Fruit fly (Drosophila melanogaster): Measurements from ENCODE around the gene Abp1.

The Abp1 gene

dm6 chr3L:13476566-13477452 lies 9.3 kb downstream of the Abp1 start (continued):
- TF ChIP-seq PHDP (tag; optimal IDR thresholded peaks at IDR 0.05) (peak; percentile 93), CG15601 (tag; optimal IDR thresholded peaks at IDR 0.05) (peak; percentile 87), CG4707 (GFP tag; optimal IDR thresholded peaks at IDR 0.05) (peak; percentile 59), CG7839 (tag; optimal IDR thresholded peaks at IDR 0.05) (peak; percentile 93), al (GFP tag; IDR thresholded peaks at IDR 0.05) (peak; percentile 88), tio (GFP tag; optimal IDR thresholded peaks at IDR 0.05) (peak; percentile 90), slbo (GFP tag; IDR thresholded peaks at IDR 0.05) (peak; percentile 88), CG31441 (GFP tag; IDR thresholded peaks at IDR 0.05) (peak; percentile 92), CG3407 (GFP tag; optimal IDR thresholded peaks at IDR 0.05) (peak; percentile 76), klu (GFP tag; IDR thresholded peaks at IDR 0.05) (peak; percentile 83), hb (GFP tag; IDR thresholded peaks at IDR 0.05; ENCODE audit: partially characterized antibody) (no peak), CG15073 (GFP tag; optimal IDR thresholded peaks at IDR 0.05) (peak; percentile 44), CG17385 (GFP tag; optimal IDR thresholded peaks at IDR 0.05) (peak; percentile 82), pfk (GFP tag; optimal IDR thresholded peaks at IDR 0.05) (no peak), tgo (GFP tag; IDR thresholded peaks at IDR 0.05) (peak; percentile 89), CG2875 (GFP tag; optimal IDR thresholded peaks at IDR 0.05) (peak; percentile 80), Dfd (GFP tag; optimal IDR thresholded peaks at IDR 0.05) (no peak), bigmax (GFP tag; optimal IDR thresholded peaks at IDR 0.05) (no peak), lab (GFP tag; optimal IDR thresholded peaks at IDR 0.05) (peak; percentile 93), Hsf (GFP tag; optimal IDR thresholded peaks at IDR 0.05) (peak; percentile 74), jing (GFP tag; optimal IDR thresholded peaks at IDR 0.05) (peak; percentile 80), CG11695 (GFP tag; IDR thresholded peaks at IDR 0.05) (peak; percentile 89), MESR4 (GFP tag; optimal IDR thresholded peaks at IDR 0.05) (no peak), gcm2 (GFP tag; optimal IDR thresholded peaks at IDR 0.05) (peak; percentile 13), btn (GFP tag; optimal IDR thresholded peaks at IDR 0.05) (no peak), GATAe (GFP tag; conservative IDR thresholded peaks at IDR 0.05) (peak; percentile 13; the same call in 1 of the 2 replicates), knrl (GFP tag; IDR thresholded peaks at IDR 0.05; ENCODE audit: partially characterized antibody) (no peak), row (GFP tag; IDR thresholded peaks at IDR 0.05) (peak; percentile 86), kah (GFP tag; optimal IDR thresholded peaks at IDR 0.05) (peak; percentile 80), Ets97D (GFP tag; optimal IDR thresholded peaks at IDR 0.05) (peak; percentile 43), emc (GFP tag; optimal IDR thresholded peaks at IDR 0.05) (peak; percentile 63), HmgD (GFP tag; optimal IDR thresholded peaks at IDR 0.05) (peak; percentile 41), gfzf (GFP tag; optimal IDR thresholded peaks at IDR 0.05) (no peak), CG11560 (tag; IDR thresholded peaks at IDR 0.05) (peak; percentile 66), crc (GFP tag; optimal IDR thresholded peaks at IDR 0.05) (peak; percentile 22), Fer1 (GFP tag; optimal IDR thresholded peaks at IDR 0.05) (peak; percentile 89), Mes4 (GFP tag; optimal IDR thresholded peaks at IDR 0.05) (peak; percentile 38), jumu (GFP tag; optimal IDR thresholded peaks at IDR 0.05) (peak; percentile 57), Max (GFP tag; optimal IDR thresholded peaks at IDR 0.05) (peak; percentile 90), CG6683 (GFP tag; optimal IDR thresholded peaks at IDR 0.05) (peak; percentile 79), Atf6 (GFP tag; IDR thresholded peaks at IDR 0.05) (peak; percentile 79), sens (GFP tag) (peak; percentile 96), Sin3A (optimal IDR thresholded peaks at IDR 0.05) (no peak), CG9876 (GFP tag; optimal IDR thresholded peaks at IDR 0.05) (no peak), otp (GFP tag; IDR thresholded peaks at IDR 0.05) (peak; percentile 56; the same call in 2 of the 3 replicates), Lhr (GFP tag; optimal IDR thresholded peaks at IDR 0.05) (peak; percentile 65), bab2 (GFP tag; optimal IDR thresholded peaks at IDR 0.05) (peak; percentile 67), grau (tag; optimal IDR thresholded peaks at IDR 0.05) (peak; percentile 93), Med (GFP tag) (peak; percentile 91)

All from whole organism, embryonic.